Fruit fly (Drosophila melanogaster): ENCODE measurements around the gene CG12104.

Gene CG12104

DNA sequence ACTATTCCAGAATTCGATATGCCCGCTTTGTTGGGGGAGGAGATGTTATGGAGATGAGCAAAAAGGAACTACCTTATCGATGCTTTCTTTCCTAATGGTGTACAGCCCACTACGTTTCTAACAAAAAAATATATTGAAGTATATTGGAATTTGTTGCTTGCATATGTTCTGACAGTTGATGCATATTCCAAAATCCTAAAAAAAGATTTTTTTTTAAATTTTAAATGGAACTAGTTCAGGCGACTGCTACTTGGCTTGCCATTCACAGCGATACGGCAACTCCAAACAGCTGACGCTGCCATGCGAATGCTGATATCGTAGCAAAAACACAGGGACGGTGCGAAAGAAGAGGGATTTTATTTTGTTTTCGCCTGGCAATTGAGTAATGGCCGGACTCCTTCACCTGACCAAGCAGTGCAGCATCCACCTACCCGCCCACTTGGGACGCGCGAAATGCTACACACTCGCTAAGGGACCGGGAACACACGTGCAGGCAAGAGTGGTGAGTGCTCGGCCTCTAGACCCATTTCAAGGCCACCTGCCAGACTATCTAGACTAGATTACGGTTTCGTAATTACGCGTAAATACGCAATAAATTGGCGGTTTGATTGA is 15.7 kb upstream of the CG12104 start, which contains the start of the genes CG13926, ABCB7 and CG33230 (continued):
- TF ChIP-seq dsf (GFP tag; optimal IDR thresholded peaks at IDR 0.05; ENCODE audit: borderline replicate concordance) (no peak), foxo (GFP tag; optimal IDR thresholded peaks at IDR 0.05) (peak in 1 of 2 experiments; percentile 66), OdsH (GFP tag; optimal IDR thresholded peaks at IDR 0.05) (peak; percentile 46), Abd-B (GFP tag; optimal IDR thresholded peaks at IDR 0.05) (no peak), CrebA (GFP tag; optimal IDR thresholded peaks at IDR 0.05; ENCODE audit: borderline replicate concordance) (no peak), GATAd (GFP tag; optimal IDR thresholded peaks at IDR 0.05) (no peak)

DNA sequence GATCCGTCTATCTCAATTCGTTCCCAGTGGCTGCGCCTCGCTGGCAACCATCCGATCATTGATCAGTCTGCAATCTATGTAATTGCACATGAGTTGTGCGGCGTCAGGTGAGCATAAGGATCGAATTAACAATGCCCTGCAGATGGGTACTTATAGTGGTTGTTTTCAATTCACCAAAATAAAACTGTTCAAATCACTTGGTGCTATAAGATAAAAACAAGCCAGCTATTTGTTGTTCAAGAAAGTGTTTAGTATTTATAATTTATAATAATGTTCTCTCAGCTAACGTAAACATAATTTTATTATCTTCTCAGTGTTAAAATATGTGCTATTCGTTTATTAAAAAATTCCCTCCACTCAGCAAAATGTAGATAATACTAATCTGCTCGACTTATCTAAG is 13.2 kb upstream of the CG12104 start, which contains the start of gene CG12105:
TSS of gene CG12105 (minus strand) at position 101 of the 400 bp plus-strand sequence.
- no peak for TF ChIP-seq Hr83 (GFP tag; optimal IDR thresholded peaks at IDR 0.05; ENCODE audit: poor library complexity, severe bottlenecking)
- no peak for TF ChIP-seq Jra (GFP tag; optimal IDR thresholded peaks at IDR 0.05)
- no peak for TF ChIP-seq woc (GFP tag; optimal IDR thresholded peaks at IDR 0.05)
- TF ChIP-seq dsf (GFP tag; optimal IDR thresholded peaks at IDR 0.05; ENCODE audit: borderline replicate concordance), result no peak
- no peak for TF ChIP-seq Vsx2 (GFP tag; optimal IDR thresholded peaks at IDR 0.05; ENCODE audit: partially characterized antibody)
- TF ChIP-seq ey (GFP tag; optimal IDR thresholded peaks at IDR 0.05), result no peak
- no peak for TF ChIP-seq Myc (optimal IDR thresholded peaks at IDR 0.05)
- TF ChIP-seq dl (GFP tag; optimal IDR thresholded peaks at IDR 0.05; ENCODE audit: insufficient read depth in 1 of 2, partially characterized antibody in 2 of 2), result no peak
- TF ChIP-seq pan (optimal IDR thresholded peaks at IDR 0.05), result no peak
- TF ChIP-seq Dif (GFP tag; optimal IDR thresholded peaks at IDR 0.05; ENCODE audit: partially characterized antibody), result no peak
- TF ChIP-seq h (GFP tag; optimal IDR thresholded peaks at IDR 0.05), result no peak
- TF ChIP-seq brk (GFP tag; optimal IDR thresholded peaks at IDR 0.05), result no peak
- TF ChIP-seq tai (GFP tag; optimal IDR thresholded peaks at IDR 0.05), result no peak
- TF ChIP-seq Sp1 (GFP tag; optimal IDR thresholded peaks at IDR 0.05), result no peak
- TF ChIP-seq Hnf4 (GFP tag; optimal IDR thresholded peaks at IDR 0.05), result no peak

- no peak for TF ChIP-seq dmrt93B (GFP tag; optimal IDR thresholded peaks at IDR 0.05)
- no peak for TF ChIP-seq Dif (GFP tag; optimal IDR thresholded peaks at IDR 0.05; ENCODE audit: partially characterized antibody)
- no peak for TF ChIP-seq Myc (optimal IDR thresholded peaks at IDR 0.05)
- TF ChIP-seq jim (GFP tag; optimal IDR thresholded peaks at IDR 0.05), result no peak
- no peak for TF ChIP-seq CG9705 (GFP tag; optimal IDR thresholded peaks at IDR 0.05)
- no peak for TF ChIP-seq sage (GFP tag; optimal IDR thresholded peaks at IDR 0.05)
- TF ChIP-seq h (GFP tag; optimal IDR thresholded peaks at IDR 0.05), result no peak
- no peak for TF ChIP-seq dl (GFP tag; optimal IDR thresholded peaks at IDR 0.05; ENCODE audit: insufficient read depth in 1 of 2, partially characterized antibody in 2 of 2)
- TF ChIP-seq Hr78 (GFP tag; optimal IDR thresholded peaks at IDR 0.05), result no peak
- no peak for TF ChIP-seq fru (GFP tag; optimal IDR thresholded peaks at IDR 0.05)
- TF ChIP-seq Dfd (GFP tag; optimal IDR thresholded peaks at IDR 0.05), result no peak
- TF ChIP-seq sv (GFP tag; optimal IDR thresholded peaks at IDR 0.05), result no peak
- TF ChIP-seq br (GFP tag; optimal IDR thresholded peaks at IDR 0.05), result no peak
- TF ChIP-seq usp (GFP tag; optimal IDR thresholded peaks at IDR 0.05), result no peak
- no peak for TF ChIP-seq Hnf4 (GFP tag; optimal IDR thresholded peaks at IDR 0.05)
These were observed 12.1 kb upstream of the CG12104 start for dm6 chr3L:1614465-1615084.

- TF ChIP-seq OdsH (GFP tag; optimal IDR thresholded peaks at IDR 0.05) (no peak), CrebA (GFP tag; optimal IDR thresholded peaks at IDR 0.05; ENCODE audit: borderline replicate concordance) (no peak)
These were observed 7.1 kb upstream of the CG12104 start for dm6 chr3L:1609611-1610010.

- no peak for TF ChIP-seq Abd-B (GFP tag; optimal IDR thresholded peaks at IDR 0.05)
- TF ChIP-seq fru (GFP tag; optimal IDR thresholded peaks at IDR 0.05), result no peak
- TF ChIP-seq CG9705 (GFP tag; optimal IDR thresholded peaks at IDR 0.05), result no peak
- no peak for TF ChIP-seq dl (GFP tag; optimal IDR thresholded peaks at IDR 0.05; ENCODE audit: insufficient read depth in 1 of 2, partially characterized antibody in 2 of 2)
- TF ChIP-seq Jra (GFP tag; optimal IDR thresholded peaks at IDR 0.05), result no peak
- no peak for TF ChIP-seq rgr (GFP tag; optimal IDR thresholded peaks at IDR 0.05)
- TF ChIP-seq Hr83 (GFP tag; optimal IDR thresholded peaks at IDR 0.05; ENCODE audit: poor library complexity, severe bottlenecking), result no peak
- no peak for TF ChIP-seq brk (GFP tag; optimal IDR thresholded peaks at IDR 0.05)
- no peak for TF ChIP-seq Myc (optimal IDR thresholded peaks at IDR 0.05)
- no peak for TF ChIP-seq dsf (GFP tag; optimal IDR thresholded peaks at IDR 0.05; ENCODE audit: borderline replicate concordance)
- no peak for TF ChIP-seq dmrt93B (GFP tag; optimal IDR thresholded peaks at IDR 0.05)
- TF ChIP-seq OdsH (GFP tag; optimal IDR thresholded peaks at IDR 0.05), result no peak
- TF ChIP-seq tai (GFP tag; optimal IDR thresholded peaks at IDR 0.05), result no peak
- TF ChIP-seq Dif (GFP tag; optimal IDR thresholded peaks at IDR 0.05; ENCODE audit: partially characterized antibody), result no peak
These were observed 307 bp upstream of the CG12104 start, which contains the start of the genes CG18170 and CG33791 for dm6 chr3L:1602833-1603128. CG18170 (plus strand) TSS chr3L:1602954. CG33791 (plus strand) TSS chr3L:1602954.

All from whole organism, wandering third instar larva.